Fruit fly (Drosophila melanogaster) whole organism, embryonic: ENCODE data around the gene Ppt1.

Experiments used
- Adf1 ChIP-seq: fragments of 200-800 bp; sonication (Bioruptor generic); IDR thresholded peaks from 2 replicates; pipeline ENCODE4 v1.3.6; 2022; ENCODE audit warnings: missing biosample characterization, missing genetic modification characterization
- Aef1 ChIP-seq: fragments of 200-800 bp; sonication (Bioruptor generic); IDR thresholded peaks from 3 replicates; pipeline ENCODE4 v1.3.6; 2022; ENCODE audit warnings: missing biosample characterization, missing genetic modification characterization
- CG11504 ChIP-seq: fragments of 200-800 bp; sonication (Bioruptor generic); optimal IDR thresholded peaks from 3 replicates; lab custom pipeline; 2019; ENCODE audit warnings: missing biosample characterization, mild to moderate bottlenecking, missing genetic modification characterization, moderate library complexity
- CG11560 ChIP-seq: fragments of 200-800 bp; sonication (Bioruptor generic); IDR thresholded peaks from 3 replicates; pipeline ENCODE4 v1.3.6; 2022; ENCODE audit warnings: missing biosample characterization, missing genetic modification characterization
- CG12299 ChIP-seq: fragments of 200-800 bp; sonication (Bioruptor generic); optimal IDR thresholded peaks from 2 replicates; lab custom pipeline; 2018; ENCODE audit warnings: missing biosample characterization, mild to moderate bottlenecking, missing genetic modification characterization
- CG13123 ChIP-seq: fragments of 200-800 bp; sonication (Bioruptor generic); optimal IDR thresholded peaks from 2 replicates; lab custom pipeline; 2016; ENCODE audit warnings: missing biosample characterization, missing genetic modification characterization
- CG13424 ChIP-seq: fragments of 200-800 bp; sonication (Bioruptor generic); optimal IDR thresholded peaks from 2 replicates; lab custom pipeline; 2019; ENCODE audit warnings: missing biosample characterization, mild to moderate bottlenecking, missing genetic modification characterization, moderate library complexity
- CG14667 ChIP-seq: fragments of 200-800 bp; sonication (Bioruptor generic); IDR thresholded peaks from 2 replicates; pipeline ENCODE4 v1.3.6; 2022; ENCODE audit warnings: missing biosample characterization, missing genetic modification characterization
- CG15011 ChIP-seq: fragments of 200-800 bp; sonication (Bioruptor generic); optimal IDR thresholded peaks from 3 replicates; lab custom pipeline; 2018; ENCODE audit warnings: missing biosample characterization, mild to moderate bottlenecking, missing genetic modification characterization
- CG3065 ChIP-seq: fragments of 200-800 bp; sonication (Bioruptor generic); optimal IDR thresholded peaks from 2 replicates; lab custom pipeline; 2016; ENCODE audit warnings: missing biosample characterization, missing genetic modification characterization
- CG31224 ChIP-seq: fragments of 200-800 bp; sonication (Bioruptor generic); IDR thresholded peaks from 2 replicates; pipeline ENCODE4 v1.3.6; 2022; ENCODE audit warnings: missing biosample characterization, missing genetic modification characterization
- CG31365 ChIP-seq: fragments of 200-800 bp; sonication (Bioruptor generic); optimal IDR thresholded peaks from 2 replicates; lab custom pipeline; 2018; ENCODE audit warnings: missing biosample characterization, mild to moderate bottlenecking, missing genetic modification characterization
- CG32532 ChIP-seq: fragments of 200-800 bp; sonication (Bioruptor generic); IDR thresholded peaks from 2 replicates; pipeline ENCODE4 v1.3.6; 2022; ENCODE audit warnings: missing biosample characterization, missing genetic modification characterization
- CG33557 ChIP-seq: fragments of 200-800 bp; sonication (Bioruptor generic); optimal IDR thresholded peaks from 2 replicates; lab custom pipeline; 2019; ENCODE audit warnings: missing biosample characterization, mild to moderate bottlenecking, missing genetic modification characterization, moderate library complexity
- CG3995 ChIP-seq: fragments of 200-800 bp; sonication (Bioruptor generic); optimal IDR thresholded peaks from 3 replicates; lab custom pipeline; 2016; ENCODE audit warnings: missing biosample characterization, missing genetic modification characterization
- CG4730 ChIP-seq: fragments of 200-800 bp; sonication (Bioruptor generic); IDR thresholded peaks from 2 replicates; pipeline ENCODE4 v1.3.6; 2022; ENCODE audit warnings: missing biosample characterization, missing genetic modification characterization
- CG5245 ChIP-seq: fragments of 200-800 bp; sonication (Bioruptor generic); optimal IDR thresholded peaks from 3 replicates; lab custom pipeline; 2016; ENCODE audit warnings: missing biosample characterization, missing genetic modification characterization
- CG6654 ChIP-seq: fragments of 200-800 bp; sonication (Bioruptor generic); optimal IDR thresholded peaks from 2 replicates; lab custom pipeline; 2017; ENCODE audit warnings: missing biosample characterization, mild to moderate bottlenecking, missing genetic modification characterization
- CG7745 ChIP-seq: fragments of 200-800 bp; sonication (Bioruptor generic); optimal IDR thresholded peaks from 2 replicates; lab custom pipeline; 2018; ENCODE audit warnings: missing biosample characterization, mild to moderate bottlenecking, missing genetic modification characterization, moderate library complexity
- CG8478 ChIP-seq: fragments of >200 bp; optimal IDR thresholded peaks from 2 replicates; lab custom pipeline; 2018
- CG9797 ChIP-seq: fragments of 200-800 bp; sonication (Bioruptor generic); optimal IDR thresholded peaks from 3 replicates; lab custom pipeline; 2018; ENCODE audit warnings: missing biosample characterization, mild to moderate bottlenecking, missing genetic modification characterization
- CG9876 ChIP-seq: fragments of 200-800 bp; sonication (Bioruptor generic); optimal IDR thresholded peaks from 2 replicates; lab custom pipeline; 2016; ENCODE audit warnings: missing biosample characterization, missing genetic modification characterization
- Dip2 ChIP-seq: fragments of 200-800 bp; sonication (Bioruptor generic); IDR thresholded peaks from 2 replicates; pipeline ENCODE4 v1.3.6; 2022; ENCODE audit warnings: missing biosample characterization, missing genetic modification characterization
- Doc2 ChIP-seq: fragments of 200-800 bp; sonication (Bioruptor generic); IDR thresholded peaks from 2 replicates; pipeline ENCODE4 v1.3.6; 2022; ENCODE audit warnings: missing biosample characterization, missing genetic modification characterization
- Doc3 ChIP-seq: fragments of 200-800 bp; sonication (Bioruptor generic); IDR thresholded peaks from 3 replicates; pipeline ENCODE4 v1.3.6; 2022; ENCODE audit warnings: missing biosample characterization, missing genetic modification characterization; ENCODE audit not compliant: partially characterized antibody
- HLH3B ChIP-seq: fragments of 200-800 bp; sonication (Bioruptor generic); IDR thresholded peaks from 2 replicates; pipeline ENCODE4 v1.3.6; 2022; ENCODE audit warnings: missing biosample characterization, missing genetic modification characterization
- HLHmδ ChIP-seq: fragments of 200-800 bp; sonication (Bioruptor generic); optimal IDR thresholded peaks from 2 replicates; lab custom pipeline; 2018; ENCODE audit warnings: missing biosample characterization, mild to moderate bottlenecking, missing genetic modification characterization, moderate library complexity
- Lim3 ChIP-seq: fragments of 200-800 bp; sonication (Bioruptor generic); IDR thresholded peaks from 2 replicates; pipeline ENCODE4 v1.3.6; 2022; ENCODE audit warnings: missing biosample characterization, missing genetic modification characterization
- MESR4 ChIP-seq: fragments of 200-800 bp; sonication (Bioruptor generic); optimal IDR thresholded peaks from 2 replicates; lab custom pipeline; 2018; ENCODE audit warnings: missing biosample characterization, mild to moderate bottlenecking, missing genetic modification characterization, moderate library complexity
- Mes4 ChIP-seq: fragments of 200-800 bp; sonication (Bioruptor generic); optimal IDR thresholded peaks from 2 replicates; lab custom pipeline; 2016; ENCODE audit warnings: missing biosample characterization, missing genetic modification characterization
- Nf-YB ChIP-seq: fragments of 200-800 bp; sonication (Bioruptor generic); optimal IDR thresholded peaks from 3 replicates; lab custom pipeline; 2019; ENCODE audit warnings: missing biosample characterization, mild to moderate bottlenecking, missing genetic modification characterization, moderate library complexity
- Nf-YC ChIP-seq: fragments of 200-800 bp; optimal IDR thresholded peaks from 3 replicates; lab custom pipeline; 2019; ENCODE audit warnings: missing biosample characterization, mild to moderate bottlenecking, missing genetic modification characterization, moderate library complexity
- NfI ChIP-seq: fragments of 200-800 bp; sonication (Bioruptor generic); optimal IDR thresholded peaks from 3 replicates; lab custom pipeline; 2018; ENCODE audit warnings: missing biosample characterization, mild to moderate bottlenecking, missing genetic modification characterization, moderate library complexity
- TFAM ChIP-seq: fragments of 200-800 bp; sonication (Bioruptor generic); optimal IDR thresholded peaks from 2 replicates; lab custom pipeline; 2017; ENCODE audit warnings: missing biosample characterization, missing genetic modification characterization, inconsistent platforms
- Taf1 ChIP-seq: fragments of 200-800 bp; sonication (Bioruptor generic); IDR thresholded peaks from 2 replicates; pipeline ENCODE4 v1.3.6; 2022; ENCODE audit warnings: missing biosample characterization, missing genetic modification characterization
- br ChIP-seq: fragments of >200 bp; optimal IDR thresholded peaks from 2 replicates; lab custom pipeline; 2017
- bsh ChIP-seq, 2 experiments: fragments of 200-800 bp; sonication (Bioruptor generic); optimal IDR thresholded peaks; 2 replicates each; lab custom pipeline; 2017 to 2018; ENCODE audit warnings: mild to moderate bottlenecking in 2 of 2, missing biosample characterization in 2 of 2, missing genetic modification characterization in 2 of 2, moderate library complexity in 1 of 2
- cad ChIP-seq: fragments of >200 bp; optimal IDR thresholded peaks from 2 replicates; lab custom pipeline; 2017; ENCODE audit warnings: missing biosample characterization, missing genetic modification characterization
- chinmo ChIP-seq: fragments of 200-800 bp; sonication (Bioruptor generic); IDR thresholded peaks from 4 replicates; pipeline ENCODE4 v1.3.6; 2022; ENCODE audit warnings: missing biosample characterization, missing genetic modification characterization; ENCODE audit not compliant: partially characterized antibody
- chm ChIP-seq: fragments of 200-800 bp; sonication (Bioruptor generic); IDR thresholded peaks from 2 replicates; pipeline ENCODE4 v1.3.6; 2022; ENCODE audit warnings: missing biosample characterization, missing genetic modification characterization
- crol ChIP-seq: fragments of 200-800 bp; sonication (Bioruptor generic); IDR thresholded peaks from 2 replicates; pipeline ENCODE4 v1.3.6; 2022; ENCODE audit warnings: missing biosample characterization, missing genetic modification characterization
- grn ChIP-seq: fragments of 200-800 bp; sonication (Bioruptor generic); optimal IDR thresholded peaks from 3 replicates; lab custom pipeline; 2017; ENCODE audit warnings: missing biosample characterization, missing genetic modification characterization
- insv ChIP-seq, 2 experiments: fragments of 200-800 bp; sonication (Bioruptor generic); optimal IDR thresholded peaks; 3 replicates each; lab custom pipeline; 2016 to 2018; ENCODE audit warnings: missing biosample characterization in 2 of 2, missing genetic modification characterization in 2 of 2
- jigr1 ChIP-seq: fragments of 200-800 bp; sonication (Bioruptor generic); IDR thresholded peaks from 3 replicates; pipeline ENCODE4 v1.3.6; 2022; ENCODE audit warnings: missing biosample characterization, missing genetic modification characterization
- kay ChIP-seq: fragments of 200-800 bp; sonication (Bioruptor generic); optimal IDR thresholded peaks from 2 replicates; lab custom pipeline; 2016; ENCODE audit warnings: missing biosample characterization, missing genetic modification characterization
- ken ChIP-seq: fragments of 200-800 bp; sonication (Bioruptor generic); IDR thresholded peaks from 3 replicates; pipeline ENCODE4 v1.3.6; 2022; ENCODE audit warnings: missing biosample characterization, missing genetic modification characterization
- lov ChIP-seq, 2 experiments: fragments of 200-800 bp in 1 of 2; fragments of >200 bp in 1 of 2; sonication (Bioruptor generic) in 1 of 2; IDR thresholded peaks in 1 of 2; optimal IDR thresholded peaks in 1 of 2; 2 replicates in 1 of 2; 3 replicates in 1 of 2; pipeline versions ENCODE4 v1.3.6 to Lab custom; 2017 to 2022; ENCODE audit warnings: missing biosample characterization in 1 of 2, missing genetic modification characterization in 1 of 2
- pb ChIP-seq: fragments of 200-800 bp; sonication (Bioruptor generic); optimal IDR thresholded peaks from 3 replicates; lab custom pipeline; 2016; ENCODE audit warnings: missing biosample characterization, missing genetic modification characterization
- ranshi ChIP-seq: fragments of 200-800 bp; sonication (Bioruptor generic); IDR thresholded peaks from 2 replicates; pipeline ENCODE4 v1.3.6; 2022; ENCODE audit warnings: missing biosample characterization, missing genetic modification characterization

The Ppt1 gene

dm6 chrX:8656550-8657431 is 33.2 kb downstream of the Ppt1 start (continued):
- TF ChIP-seq CG14667 (GFP tag; lab: Robert Waterston, UW): peak; percentile 66
- TF ChIP-seq Adf1 (GFP tag; lab: Robert Waterston, UW): no peak
- TF ChIP-seq CG11504 (tag; lab: Kevin White, UChicago): peak; percentile 77
- TF ChIP-seq CG8478: no peak
- 0 out of 3 replicates have a peak, but pooled peaks have one; percentile 22 for TF ChIP-seq jigr1
- no peak for TF ChIP-seq insv (GFP tag; optimal IDR thresholded peaks at IDR 0.05; lab: Kevin White, UChicago)
- peak; percentile 23; the same call in 1 of the 2 replicates for TF ChIP-seq CG32532 (GFP tag; lab: Robert Waterston, UW)
- TF ChIP-seq cad: no peak
- TF ChIP-seq ken (GFP tag; lab: Robert Waterston, UW): peak; percentile 61; the same call in 1 of the 3 replicates
- peak; percentile 79 for TF ChIP-seq CG5245 (GFP tag; lab: Kevin White, UChicago)
- no peak for TF ChIP-seq CG7745 (tag; lab: Kevin White, UChicago)
- peak; percentile 45 to 88 for TF ChIP-seq bsh (GFP tag; optimal IDR thresholded peaks at IDR 0.05; lab: Kevin White, UChicago)
- peak; percentile 47 for TF ChIP-seq CG13123 (GFP tag; lab: Kevin White, UChicago)
- peak; percentile 79 for TF ChIP-seq Nf-YC (tag; lab: Kevin White, UChicago)
- TF ChIP-seq kay: no peak
- no peak for TF ChIP-seq Taf1 (GFP tag; lab: Robert Waterston, UW)
- peak; percentile 57 for TF ChIP-seq Nf-YB (GFP tag; lab: Kevin White, UChicago)
- peak; percentile 67; the same call in 1 of the 2 replicates for TF ChIP-seq ranshi (GFP tag; lab: Robert Waterston, UW)
- no peak for TF ChIP-seq CG31365
- peak; percentile 10; the same call in 1 of the 3 replicates for TF ChIP-seq CG11560
- TF ChIP-seq Aef1 (GFP tag; lab: Robert Waterston, UW): 0 out of 3 replicates have a peak, but pooled peaks have one; percentile 16
- peak; percentile 50 for TF ChIP-seq CG9876 (GFP tag; lab: Kevin White, UChicago)
- TF ChIP-seq chm (GFP tag; lab: Robert Waterston, UW): peak; percentile 76; the same call in 1 of the 2 replicates
- 0 out of 2 replicates have a peak, but pooled peaks have one; percentile 21 for TF ChIP-seq CG31224
- TF ChIP-seq Lim3 (GFP tag; lab: Robert Waterston, UW): no peak
- TF ChIP-seq CG9797 (GFP tag; lab: Kevin White, UChicago): no peak
- TF ChIP-seq TFAM: no peak
- TF ChIP-seq CG6654 (GFP tag; lab: Kevin White, UChicago): peak; percentile 13
- peak; percentile 54 for TF ChIP-seq pb (GFP tag; lab: Kevin White, UChicago)
- no peak for TF ChIP-seq CG3995
- no peak for TF ChIP-seq Doc3
- no peak for TF ChIP-seq lov (optimal IDR thresholded peaks at IDR 0.05; lab: Kevin White, UChicago)
- TF ChIP-seq lov (GFP tag; IDR thresholded peaks at IDR 0.05; lab: Robert Waterston, UW): 0 out of 3 replicates have a peak, but pooled peaks have one; percentile 64
- no peak for TF ChIP-seq br
- peak; percentile 81 for TF ChIP-seq CG13424
- TF ChIP-seq Dip2 (GFP tag; lab: Robert Waterston, UW): no peak
- peak; percentile 81 for TF ChIP-seq Mes4
- peak; percentile 22 for TF ChIP-seq CG15011 (GFP tag; lab: Kevin White, UChicago)
- no peak for TF ChIP-seq grn (GFP tag; lab: Kevin White, UChicago)
- no peak for TF ChIP-seq CG12299 (tag; lab: Kevin White, UChicago)
- TF ChIP-seq CG4730 (GFP tag; lab: Robert Waterston, UW): peak; percentile 66
- TF ChIP-seq chinmo (GFP tag; lab: Robert Waterston, UW): no peak
- no peak for TF ChIP-seq HLHmδ (GFP tag; lab: Kevin White, UChicago)
- peak; percentile 92 for TF ChIP-seq CG33557
- TF ChIP-seq crol: peak; percentile 84
- TF ChIP-seq MESR4 (GFP tag; lab: Kevin White, UChicago): no peak
- peak; percentile 77 for TF ChIP-seq HLH3B
- peak; percentile 45 for TF ChIP-seq NfI (GFP tag; lab: Kevin White, UChicago)
- no peak for TF ChIP-seq Doc2
- peak; percentile 46 for TF ChIP-seq CG3065
